Fruit fly (Drosophila melanogaster): ENCODE results near the gene Iml1.

The Iml1 gene

DNA sequence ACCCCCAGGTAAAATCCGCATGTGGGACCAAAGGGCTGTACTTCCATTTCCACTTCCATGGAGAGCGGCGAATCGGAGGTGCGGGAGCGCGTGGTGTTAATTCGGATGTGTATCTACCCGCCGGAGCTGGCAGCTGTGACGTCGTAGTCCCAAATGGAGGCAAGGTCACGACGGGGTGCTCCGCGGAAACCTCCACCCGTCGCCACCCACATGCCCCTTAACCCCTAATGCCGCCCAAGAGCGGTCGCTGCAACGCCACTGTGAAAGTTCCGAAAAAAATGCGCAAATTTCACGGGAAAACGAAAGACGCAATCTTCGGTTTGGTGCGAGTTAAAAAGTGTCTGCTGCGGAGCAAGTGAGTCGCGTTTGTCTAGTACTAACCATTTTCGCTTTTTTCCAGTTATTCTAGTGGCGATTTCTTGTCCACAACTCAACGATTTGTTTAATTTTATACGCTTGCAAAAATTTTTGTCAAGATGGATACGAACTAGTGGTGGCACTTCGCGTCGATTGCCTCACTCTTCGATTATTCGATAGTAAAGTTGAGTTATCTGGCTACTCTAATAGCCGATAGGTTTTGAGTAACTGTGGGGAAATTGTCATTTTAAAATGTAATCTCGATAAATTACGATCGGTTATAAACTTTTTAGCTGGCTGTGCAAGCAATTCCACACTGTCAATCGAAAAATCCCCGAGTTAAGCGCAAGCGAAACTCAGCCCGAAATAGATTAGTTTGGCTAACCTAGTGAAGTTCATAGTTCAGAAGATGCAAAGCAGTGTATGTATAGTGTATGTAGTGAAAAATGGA lies 31.5 kb downstream of the Iml1 start, which contains the start of the genes hfp and Psa (continued):
- no peak for TF ChIP-seq CG17612 (GFP tag; IDR thresholded peaks at IDR 0.05)
- TF ChIP-seq run (tag; optimal IDR thresholded peaks at IDR 0.05), result no peak
- peak; percentile 4 for TF ChIP-seq CG2712 (tag; optimal IDR thresholded peaks at IDR 0.05)
- TF ChIP-seq CG11723 (GFP tag; optimal IDR thresholded peaks at IDR 0.05), result no peak
- peak; percentile 60 for TF ChIP-seq hbn (GFP tag; IDR thresholded peaks at IDR 0.05; ENCODE audit: partially characterized antibody)
- TF ChIP-seq Doc3 (GFP tag; IDR thresholded peaks at IDR 0.05; ENCODE audit: partially characterized antibody), result peak; percentile 67; the same call in 2 of the 3 replicates
- no peak for TF ChIP-seq CG7556 (GFP tag; optimal IDR thresholded peaks at IDR 0.05)
- peak; percentile 89 for TF ChIP-seq YL-1 (GFP tag; optimal IDR thresholded peaks at IDR 0.05)
- peak; percentile 37; the same call in 1 of the 2 replicates for TF ChIP-seq MBD-R2 (GFP tag; IDR thresholded peaks at IDR 0.05)
- no peak for TF ChIP-seq Bdp1 (GFP tag; optimal IDR thresholded peaks at IDR 0.05)
- TF ChIP-seq Myb (GFP tag; optimal IDR thresholded peaks at IDR 0.05), result peak; percentile 82
- TF ChIP-seq CG7963 (GFP tag; IDR thresholded peaks at IDR 0.05; ENCODE audit: partially characterized antibody), result peak; percentile 76
- no peak for TF ChIP-seq odd (GFP tag; optimal IDR thresholded peaks at IDR 0.05)
- TF ChIP-seq chinmo (GFP tag; IDR thresholded peaks at IDR 0.05; ENCODE audit: partially characterized antibody), result peak; percentile 73; the same call in 3 of the 4 replicates
- TF ChIP-seq unc-4 (GFP tag; IDR thresholded peaks at IDR 0.05; ENCODE audit: partially characterized antibody), result peak; percentile 62
- TF ChIP-seq Nf-YB (GFP tag; optimal IDR thresholded peaks at IDR 0.05), result no peak
- TF ChIP-seq CrebB (tag; optimal IDR thresholded peaks at IDR 0.05), result peak; percentile 37
- TF ChIP-seq HLH4C (GFP tag; IDR thresholded peaks at IDR 0.05; ENCODE audit: partially characterized antibody), result peak; percentile 91
- no peak for TF ChIP-seq yki (optimal IDR thresholded peaks at IDR 0.05)
- TF ChIP-seq Ravus (GFP tag; IDR thresholded peaks at IDR 0.05), result no peak
- TF ChIP-seq CG14965 (GFP tag; optimal IDR thresholded peaks at IDR 0.05; ENCODE audit: borderline replicate concordance), result no peak
- TF ChIP-seq Deaf1 (tag; optimal IDR thresholded peaks at IDR 0.05), result no peak
- TF ChIP-seq CG4707 (GFP tag; optimal IDR thresholded peaks at IDR 0.05), result no peak
- peak; percentile 66 for TF ChIP-seq CG2116 (GFP tag; optimal IDR thresholded peaks at IDR 0.05)
- TF ChIP-seq Stat92E (GFP tag; optimal IDR thresholded peaks at IDR 0.05), result peak in 1 of 3 experiments; percentile 73
- no peak for TF ChIP-seq cas (GFP tag; IDR thresholded peaks at IDR 0.05)
- TF ChIP-seq pzg (GFP tag; optimal IDR thresholded peaks at IDR 0.05), result peak; percentile 83
- TF ChIP-seq CG16779 (GFP tag; IDR thresholded peaks at IDR 0.05), result no peak
- TF ChIP-seq insv (GFP tag; optimal IDR thresholded peaks at IDR 0.05), result no peak
- no peak for TF ChIP-seq ATbp (GFP tag; optimal IDR thresholded peaks at IDR 0.05)
- TF ChIP-seq CG4617 (GFP tag; optimal IDR thresholded peaks at IDR 0.05; ENCODE audit: borderline replicate concordance), result peak; percentile 61
- no peak for TF ChIP-seq stc (GFP tag; IDR thresholded peaks at IDR 0.05)
- TF ChIP-seq gce (GFP tag; IDR thresholded peaks at IDR 0.05), result no peak
- no peak for TF ChIP-seq CG17328 (GFP tag; IDR thresholded peaks at IDR 0.05)
- no peak for TF ChIP-seq Aef1 (GFP tag; IDR thresholded peaks at IDR 0.05)
- TF ChIP-seq CG12391 (tag; optimal IDR thresholded peaks at IDR 0.05), result no peak
- TF ChIP-seq CG7271 (tag; optimal IDR thresholded peaks at IDR 0.05), result peak; percentile 53
- TF ChIP-seq Meics (GFP tag; optimal IDR thresholded peaks at IDR 0.05), result no peak
- no peak for TF ChIP-seq CG8290 (GFP tag; optimal IDR thresholded peaks at IDR 0.05)
- no peak for TF ChIP-seq CG8290 (tag; optimal IDR thresholded peaks at IDR 0.05)
- no peak for TF ChIP-seq zen (tag; optimal IDR thresholded peaks at IDR 0.05)
- TF ChIP-seq Dip2 (GFP tag; IDR thresholded peaks at IDR 0.05), result no peak
- peak; percentile 14 for TF ChIP-seq sens (GFP tag)
- TF ChIP-seq Ptx1 (GFP tag; IDR thresholded peaks at IDR 0.05), result no peak
- TF ChIP-seq ftz-f1 (GFP tag; optimal IDR thresholded peaks at IDR 0.05), result peak; percentile 45
- TF ChIP-seq CG12155 (GFP tag; optimal IDR thresholded peaks at IDR 0.05), result no peak
- no peak for TF ChIP-seq Oli (tag; optimal IDR thresholded peaks at IDR 0.05)
- no peak for TF ChIP-seq Eip74EF (GFP tag; optimal IDR thresholded peaks at IDR 0.05)
- TF ChIP-seq gsb (GFP tag; IDR thresholded peaks at IDR 0.05), result no peak

Data from whole organism, embryonic.